Fruit fly (Drosophila melanogaster): ENCODE data around the gene chinmo.

dm6 chr2L:1733155-1733813, 82.2 kb downstream of the chinmo start:
- TF ChIP-seq CG1620 (GFP tag; optimal IDR thresholded peaks at IDR 0.05) (no peak), cic (GFP tag; optimal IDR thresholded peaks at IDR 0.05) (no peak), bab1 (GFP tag; optimal IDR thresholded peaks at IDR 0.05) (no peak), Crg-1 (GFP tag; optimal IDR thresholded peaks at IDR 0.05) (no peak), CG33017 (tag; optimal IDR thresholded peaks at IDR 0.05) (no peak), CG7045 (GFP tag; optimal IDR thresholded peaks at IDR 0.05) (no peak), ovo (GFP tag; optimal IDR thresholded peaks at IDR 0.05) (no peak)
